Worm (Caenorhabditis elegans): ENCODE data around the gene skr-3.

DNA sequence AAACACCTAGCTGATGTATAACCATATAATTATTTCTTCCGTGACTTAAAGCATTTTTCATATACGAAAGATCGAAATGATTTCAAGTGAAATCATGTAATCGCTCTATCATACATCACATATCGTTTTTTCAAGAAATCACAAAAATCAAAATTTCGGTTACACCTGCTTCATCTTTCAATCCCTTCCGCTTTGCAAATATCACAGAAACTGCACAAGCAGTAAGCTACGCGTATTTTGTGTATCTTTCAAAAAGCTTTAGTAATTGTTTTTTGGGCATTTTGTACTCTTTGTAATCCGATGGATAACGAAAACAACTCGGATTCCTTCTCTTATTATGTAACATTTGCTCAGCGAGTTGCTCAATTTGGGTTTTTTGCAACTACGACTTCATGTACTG lies 5.5 kb upstream of the skr-3 start, which contains the start of gene str-25:
- no peak for TF ChIP-seq ama-1 (optimal IDR thresholded peaks at IDR 0.05)
- no peak for TF ChIP-seq lin-39 (tag; optimal IDR thresholded peaks at IDR 0.05)
- TF ChIP-seq nhr-237 (tag; optimal IDR thresholded peaks at IDR 0.05), result no peak
- no peak for TF ChIP-seq F13H6.1 (tag; optimal IDR thresholded peaks at IDR 0.05)
- TF ChIP-seq ZK546.5 (tag; optimal IDR thresholded peaks at IDR 0.05), result no peak
- TF ChIP-seq nhr-11 (tag; optimal IDR thresholded peaks at IDR 0.05), result no peak
- TF ChIP-seq aly-2 (tag; optimal IDR thresholded peaks at IDR 0.05), result no peak
- TF ChIP-seq ceh-82 (tag; optimal IDR thresholded peaks at IDR 0.05), result no peak
- no peak for TF ChIP-seq unc-62 (GFP tag; optimal IDR thresholded peaks at IDR 0.05)
- TF ChIP-seq unc-55 (GFP tag; optimal IDR thresholded peaks at IDR 0.05), result no peak
- no peak for TF ChIP-seq ceh-16 (tag; optimal IDR thresholded peaks at IDR 0.05)
- no peak for TF ChIP-seq mbf-1 (tag; optimal IDR thresholded peaks at IDR 0.05)

Data from whole organism, L2 larva.